Fruit fly (Drosophila melanogaster) whole organism, embryonic: Measurements from ENCODE around the gene Mical.

Experiments
- Ada2b ChIP-seq: fragments of 200-800 bp; sonication (Bioruptor generic); IDR thresholded peaks from 2 replicates; pipeline ENCODE4 v1.3.6; 2022; ENCODE audit warnings: missing biosample characterization, missing genetic modification characterization
- CG10654 ChIP-seq: fragments of 200-800 bp; sonication (Bioruptor generic); optimal IDR thresholded peaks from 2 replicates; lab custom pipeline; 2016; ENCODE audit warnings: missing biosample characterization, missing genetic modification characterization
- CG10959 ChIP-seq: fragments of 200-800 bp; sonication (Bioruptor generic); IDR thresholded peaks from 2 replicates; pipeline ENCODE4 v1.3.6; 2022; ENCODE audit warnings: missing biosample characterization, missing genetic modification characterization
- CG13287 ChIP-seq: fragments of 200-800 bp; sonication (Bioruptor generic); IDR thresholded peaks from 2 replicates; pipeline ENCODE4 v1.3.6; 2022; ENCODE audit warnings: missing biosample characterization, missing genetic modification characterization; ENCODE audit not compliant: partially characterized antibody
- CG14441 ChIP-seq: fragments of 200-800 bp; sonication (Bioruptor generic); IDR thresholded peaks from 2 replicates; pipeline ENCODE4 v1.3.6; 2022; ENCODE audit warnings: missing biosample characterization, missing genetic modification characterization
- CG14710 ChIP-seq: fragments of 200-800 bp; sonication (Bioruptor generic); optimal IDR thresholded peaks from 3 replicates; lab custom pipeline; 2019; ENCODE audit warnings: missing biosample characterization, mild to moderate bottlenecking, missing genetic modification characterization, moderate library complexity
- CG15269 ChIP-seq: fragments of 200-800 bp; sonication (Bioruptor generic); optimal IDR thresholded peaks from 2 replicates; lab custom pipeline; 2018; ENCODE audit warnings: missing biosample characterization, mild to moderate bottlenecking, missing genetic modification characterization, moderate library complexity
- CG15601 ChIP-seq: fragments of 200-800 bp; sonication (Bioruptor generic); optimal IDR thresholded peaks from 3 replicates; lab custom pipeline; 2019; ENCODE audit warnings: missing biosample characterization, mild to moderate bottlenecking, missing genetic modification characterization, moderate library complexity
- CG17361 ChIP-seq: fragments of 200-800 bp; sonication (Bioruptor generic); IDR thresholded peaks from 3 replicates; pipeline ENCODE4 v1.3.6; 2022; ENCODE audit warnings: missing biosample characterization, missing genetic modification characterization
- CG18599 ChIP-seq: fragments of 200-800 bp; sonication (Bioruptor generic); optimal IDR thresholded peaks from 3 replicates; lab custom pipeline; 2017; ENCODE audit warnings: missing biosample characterization, missing genetic modification characterization, mild to moderate bottlenecking, moderate library complexity, missing genetic modification reagents
- CG31365 ChIP-seq: fragments of 200-800 bp; sonication (Bioruptor generic); optimal IDR thresholded peaks from 2 replicates; lab custom pipeline; 2018; ENCODE audit warnings: missing biosample characterization, mild to moderate bottlenecking, missing genetic modification characterization
- CG4328 ChIP-seq: fragments of 200-800 bp; sonication (Bioruptor generic); optimal IDR thresholded peaks from 3 replicates; lab custom pipeline; 2017; ENCODE audit warnings: missing biosample characterization, missing genetic modification reagents, missing genetic modification characterization
- CG4730 ChIP-seq: fragments of 200-800 bp; sonication (Bioruptor generic); IDR thresholded peaks from 2 replicates; pipeline ENCODE4 v1.3.6; 2022; ENCODE audit warnings: missing biosample characterization, missing genetic modification characterization
- CG5180 ChIP-seq: fragments of 200-800 bp; sonication (Bioruptor generic); optimal IDR thresholded peaks from 3 replicates; lab custom pipeline; 2017; ENCODE audit warnings: missing biosample characterization, missing genetic modification characterization, mild to moderate bottlenecking, moderate library complexity, missing genetic modification reagents
- CG6683 ChIP-seq: fragments of 200-800 bp; sonication (Bioruptor generic); optimal IDR thresholded peaks from 2 replicates; lab custom pipeline; 2017; ENCODE audit warnings: missing biosample characterization, mild to moderate bottlenecking, missing genetic modification characterization, missing genetic modification reagents
- CG6689 ChIP-seq: fragments of 200-800 bp; sonication (Bioruptor generic); IDR thresholded peaks from 2 replicates; pipeline ENCODE4 v1.3.6; 2022; ENCODE audit warnings: missing biosample characterization, missing genetic modification characterization
- CG6791 ChIP-seq: fragments of 200-800 bp; sonication (Bioruptor generic); IDR thresholded peaks from 3 replicates; pipeline ENCODE4 v1.3.6; 2022; ENCODE audit warnings: missing biosample characterization, missing genetic modification characterization; ENCODE audit not compliant: partially characterized antibody
- CG7271 ChIP-seq: fragments of 200-800 bp; sonication (Bioruptor generic); optimal IDR thresholded peaks from 2 replicates; lab custom pipeline; 2018; ENCODE audit warnings: missing biosample characterization, mild to moderate bottlenecking, missing genetic modification characterization, moderate library complexity
- CG8290 ChIP-seq, 3 experiments: fragments of 200-800 bp; sonication (Bioruptor generic); optimal IDR thresholded peaks; 2 replicates each; lab custom pipeline; 2016 to 2019; ENCODE audit warnings: missing biosample characterization in 3 of 3, missing genetic modification characterization in 3 of 3, mild to moderate bottlenecking in 2 of 3, moderate library complexity in 1 of 3
- CG9215 ChIP-seq: fragments of 200-800 bp; sonication (Bioruptor generic); IDR thresholded peaks from 2 replicates; pipeline ENCODE4 v1.3.6; 2022; ENCODE audit warnings: missing biosample characterization, missing genetic modification characterization
- CTCF ChIP-seq: fragments of 200-800 bp; sonication (Bioruptor generic); optimal IDR thresholded peaks from 2 replicates; lab custom pipeline; 2017; ENCODE audit warnings: missing biosample characterization, mild to moderate bottlenecking, missing genetic modification characterization, moderate library complexity
- Deaf1 ChIP-seq: fragments of 200-800 bp; optimal IDR thresholded peaks from 3 replicates; lab custom pipeline; 2019; ENCODE audit warnings: missing biosample characterization, mild to moderate bottlenecking, missing genetic modification characterization, moderate library complexity
- Ets65A ChIP-seq: fragments of 200-800 bp; sonication (Bioruptor generic); peaks from one replicate; lab custom pipeline; 2016; ENCODE audit warnings: missing biosample characterization, missing genetic modification characterization
- Fer3 ChIP-seq: fragments of 200-800 bp; sonication (Bioruptor generic); optimal IDR thresholded peaks from 2 replicates; lab custom pipeline; 2018; ENCODE audit warnings: missing biosample characterization, mild to moderate bottlenecking, missing genetic modification characterization, moderate library complexity
- HmgZ ChIP-seq: fragments of 200-800 bp; sonication (Bioruptor generic); optimal IDR thresholded peaks from 2 replicates; lab custom pipeline; 2018; ENCODE audit warnings: missing biosample characterization, mild to moderate bottlenecking, missing genetic modification characterization
- Nf-YC ChIP-seq: fragments of 200-800 bp; optimal IDR thresholded peaks from 3 replicates; lab custom pipeline; 2019; ENCODE audit warnings: missing biosample characterization, mild to moderate bottlenecking, missing genetic modification characterization, moderate library complexity
- TFAM ChIP-seq: fragments of 200-800 bp; sonication (Bioruptor generic); optimal IDR thresholded peaks from 2 replicates; lab custom pipeline; 2017; ENCODE audit warnings: missing biosample characterization, missing genetic modification characterization, inconsistent platforms
- Tbp ChIP-seq: fragments of >200 bp; optimal IDR thresholded peaks from 2 replicates; lab custom pipeline; 2018; ENCODE audit warnings: missing biosample characterization, missing genetic modification characterization
- Usf ChIP-seq: fragments of 200-800 bp; sonication (Bioruptor generic); optimal IDR thresholded peaks from 2 replicates; lab custom pipeline; 2017; ENCODE audit warnings: missing genotype, missing biosample characterization, missing genetic modification characterization
- bowl ChIP-seq: fragments of 200-800 bp; sonication (Bioruptor generic); IDR thresholded peaks from 2 replicates; pipeline ENCODE4 v1.3.6; 2022; ENCODE audit warnings: missing biosample characterization, missing genetic modification characterization
- crp ChIP-seq, 2 experiments: fragments of 200-800 bp; sonication (Bioruptor generic); optimal IDR thresholded peaks; 2 replicates in 1 of 2; 3 replicates in 1 of 2; lab custom pipeline; 2017; ENCODE audit warnings: missing biosample characterization in 2 of 2, missing genetic modification characterization in 2 of 2, mild to moderate bottlenecking in 1 of 2, moderate library complexity in 1 of 2
- cwo ChIP-seq: fragments of 200-800 bp; sonication (Bioruptor generic); optimal IDR thresholded peaks from 3 replicates; lab custom pipeline; 2017; ENCODE audit warnings: missing biosample characterization, missing genetic modification characterization, mild to moderate bottlenecking, moderate library complexity, missing genetic modification reagents
- fru ChIP-seq: fragments of >200 bp; optimal IDR thresholded peaks from 2 replicates; lab custom pipeline; 2017
- jumu ChIP-seq: fragments of 200-800 bp; sonication (Bioruptor generic); optimal IDR thresholded peaks from 3 replicates; lab custom pipeline; 2016; ENCODE audit warnings: missing biosample characterization, missing genetic modification characterization
- klu ChIP-seq: fragments of 200-800 bp; sonication (Bioruptor generic); IDR thresholded peaks from 2 replicates; pipeline ENCODE4 v1.3.6; 2022; ENCODE audit warnings: missing biosample characterization, missing genetic modification characterization
- lov ChIP-seq, 2 experiments: fragments of 200-800 bp in 1 of 2; fragments of >200 bp in 1 of 2; sonication (Bioruptor generic) in 1 of 2; IDR thresholded peaks in 1 of 2; optimal IDR thresholded peaks in 1 of 2; 2 replicates in 1 of 2; 3 replicates in 1 of 2; pipeline versions ENCODE4 v1.3.6 to Lab custom; 2017 to 2022; ENCODE audit warnings: missing biosample characterization in 1 of 2, missing genetic modification characterization in 1 of 2
- rib ChIP-seq: fragments of 200-800 bp; sonication (Bioruptor generic); IDR thresholded peaks from 2 replicates; pipeline ENCODE4 v1.3.6; 2022; ENCODE audit warnings: missing biosample characterization, missing genetic modification characterization
- row ChIP-seq: fragments of 200-800 bp; sonication (Bioruptor generic); IDR thresholded peaks from 3 replicates; pipeline ENCODE4 v1.3.6; 2022; ENCODE audit warnings: missing biosample characterization, missing genetic modification characterization
- slou ChIP-seq: fragments of 200-800 bp; sonication (Bioruptor generic); optimal IDR thresholded peaks from 3 replicates; lab custom pipeline; 2016; ENCODE audit warnings: missing biosample characterization, missing genetic modification characterization
- slp2 ChIP-seq: fragments of 200-800 bp; sonication (Bioruptor generic); optimal IDR thresholded peaks from 2 replicates; lab custom pipeline; 2016; ENCODE audit warnings: missing biosample characterization, missing genetic modification characterization
- trem ChIP-seq: fragments of 200-800 bp; optimal IDR thresholded peaks from 3 replicates; lab custom pipeline; 2019; ENCODE audit warnings: missing biosample characterization, mild to moderate bottlenecking, missing genetic modification characterization, moderate library complexity
- vvl ChIP-seq: fragments of 200-800 bp; sonication (Bioruptor generic); IDR thresholded peaks from 2 replicates; pipeline ENCODE4 v1.3.6; 2022; ENCODE audit warnings: missing biosample characterization, missing genetic modification characterization
- zfh2 ChIP-seq: fragments of 200-800 bp; sonication (Bioruptor generic); optimal IDR thresholded peaks from 2 replicates; lab custom pipeline; 2016; ENCODE audit warnings: missing biosample characterization, missing genetic modification characterization

Mical gene

DNA sequence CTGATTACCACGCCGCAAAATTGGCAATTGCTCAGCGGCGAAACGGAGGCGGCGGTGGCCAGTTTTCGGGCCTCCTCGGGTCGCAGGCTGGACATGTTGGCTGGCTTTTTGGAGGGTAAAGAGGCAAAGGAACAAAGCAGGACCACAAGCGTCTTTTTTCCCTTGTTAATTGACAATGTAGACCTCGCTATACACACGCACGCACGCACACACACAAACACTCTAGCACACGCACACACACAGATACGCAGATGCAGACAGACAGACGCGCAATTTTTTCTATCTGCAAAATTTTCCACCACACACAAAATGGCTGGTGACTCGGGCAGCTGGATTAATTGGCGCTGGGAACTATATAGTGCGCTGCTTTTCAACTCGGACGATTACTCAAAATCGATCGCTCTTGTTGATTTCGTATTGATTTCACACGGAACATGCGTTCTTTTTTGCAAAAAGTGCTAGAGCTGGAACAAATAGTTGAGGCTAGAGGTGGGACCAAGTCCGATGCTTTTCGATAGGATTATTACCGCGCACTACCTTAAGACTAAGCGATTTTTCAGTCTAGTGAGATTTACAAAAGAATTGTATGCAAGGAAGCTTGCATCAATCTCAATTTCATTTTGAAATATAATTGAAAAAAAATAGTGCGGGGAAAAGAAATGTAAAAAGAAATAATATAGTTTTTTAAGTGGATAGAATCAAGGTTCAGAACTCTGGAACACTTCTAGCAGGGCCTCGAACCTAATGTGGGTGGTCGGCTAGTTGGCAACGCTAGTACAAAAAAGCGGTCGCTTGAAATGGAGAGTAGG is 56.9 kb downstream of the Mical start, which contains the start of gene Art4 (continued):
- TF ChIP-seq TFAM (GFP tag; lab: Kevin White, UChicago), result no peak
- peak; percentile 67 for TF ChIP-seq CG13287 (GFP tag; lab: Robert Waterston, UW)
- no peak for TF ChIP-seq cwo (GFP tag; lab: Kevin White, UChicago)
- TF ChIP-seq trem (tag; lab: Kevin White, UChicago), result peak; percentile 86
- no peak for TF ChIP-seq CG5180
- peak; percentile 40 for TF ChIP-seq CG18599 (GFP tag; lab: Kevin White, UChicago)
- TF ChIP-seq klu (GFP tag; lab: Robert Waterston, UW), result peak; percentile 46; the same call in 1 of the 2 replicates
- TF ChIP-seq slp2 (GFP tag; lab: Kevin White, UChicago), result no peak
- peak; percentile 46 for TF ChIP-seq CG8290 (GFP tag; optimal IDR thresholded peaks at IDR 0.05; lab: Kevin White, UChicago)
- no peak for TF ChIP-seq CG8290 (tag; optimal IDR thresholded peaks at IDR 0.05; lab: Kevin White, UChicago)
- TF ChIP-seq Fer3, result no peak
- no peak for TF ChIP-seq CG10654 (GFP tag; lab: Kevin White, UChicago)
- peak; percentile 50 for TF ChIP-seq HmgZ
- peak; percentile 4 for TF ChIP-seq CG15269
- TF ChIP-seq slou (GFP tag; lab: Kevin White, UChicago), result no peak
- TF ChIP-seq bowl (GFP tag; lab: Robert Waterston, UW), result no peak
- no peak for TF ChIP-seq crp (GFP tag; optimal IDR thresholded peaks at IDR 0.05; lab: Kevin White, UChicago)
- no peak for TF ChIP-seq CG14441
- peak; percentile 76; the same call in 1 of the 2 replicates for TF ChIP-seq rib (GFP tag; lab: Robert Waterston, UW)
- TF ChIP-seq CG31365 (tag; lab: Kevin White, UChicago), result no peak
- TF ChIP-seq fru (lab: Kevin White, UChicago), result no peak
- TF ChIP-seq CG4730 (GFP tag; lab: Robert Waterston, UW), result no peak
- TF ChIP-seq Ets65A (GFP tag; lab: Kevin White, UChicago), result peak; percentile 91
- TF ChIP-seq CG10959 (GFP tag; lab: Robert Waterston, UW), result no peak
- TF ChIP-seq zfh2 (GFP tag; lab: Kevin White, UChicago), result peak; percentile 38
- TF ChIP-seq CG6683 (GFP tag; lab: Kevin White, UChicago), result no peak
- TF ChIP-seq Tbp (GFP tag; lab: Kevin White, UChicago), result peak; percentile 54
- TF ChIP-seq Deaf1, result no peak
- TF ChIP-seq CTCF (GFP tag; lab: Kevin White, UChicago), result peak; percentile 72
- TF ChIP-seq Nf-YC, result peak; percentile 47
- no peak; the same call in none of the 3 replicates for TF ChIP-seq CG17361 (GFP tag; lab: Robert Waterston, UW)
- TF ChIP-seq CG15601 (tag; lab: Kevin White, UChicago), result peak; percentile 44
- no peak for TF ChIP-seq jumu (GFP tag; lab: Kevin White, UChicago)
- TF ChIP-seq lov (optimal IDR thresholded peaks at IDR 0.05; lab: Kevin White, UChicago), result no peak
- TF ChIP-seq lov (GFP tag; IDR thresholded peaks at IDR 0.05; lab: Robert Waterston, UW), result no peak
- peak; percentile 12; the same call in 1 of the 2 replicates for TF ChIP-seq Ada2b (GFP tag; lab: Robert Waterston, UW)
- TF ChIP-seq row (GFP tag; lab: Robert Waterston, UW), result peak; percentile 77
- no peak for TF ChIP-seq vvl
- TF ChIP-seq CG6689 (GFP tag; lab: Robert Waterston, UW), result no peak
- peak; percentile 83 for TF ChIP-seq CG14710
- TF ChIP-seq CG7271, result no peak
- peak; percentile 26; the same call in 1 of the 2 replicates for TF ChIP-seq CG9215 (GFP tag; lab: Robert Waterston, UW)
- peak; percentile 60; the same call in 2 of the 3 replicates for TF ChIP-seq CG6791 (GFP tag; lab: Robert Waterston, UW)
- no peak for TF ChIP-seq Usf (GFP tag; lab: Kevin White, UChicago)
- TF ChIP-seq CG4328, result no peak
